Worm (Caenorhabditis elegans): ENCODE data around the gene Y73B3A.8.
"Not testable (repeated sequence)": the region's sequence is repeated elsewhere in the genome, so short reads cannot be mapped to it uniquely, and the experiment has no call there.

DNA sequence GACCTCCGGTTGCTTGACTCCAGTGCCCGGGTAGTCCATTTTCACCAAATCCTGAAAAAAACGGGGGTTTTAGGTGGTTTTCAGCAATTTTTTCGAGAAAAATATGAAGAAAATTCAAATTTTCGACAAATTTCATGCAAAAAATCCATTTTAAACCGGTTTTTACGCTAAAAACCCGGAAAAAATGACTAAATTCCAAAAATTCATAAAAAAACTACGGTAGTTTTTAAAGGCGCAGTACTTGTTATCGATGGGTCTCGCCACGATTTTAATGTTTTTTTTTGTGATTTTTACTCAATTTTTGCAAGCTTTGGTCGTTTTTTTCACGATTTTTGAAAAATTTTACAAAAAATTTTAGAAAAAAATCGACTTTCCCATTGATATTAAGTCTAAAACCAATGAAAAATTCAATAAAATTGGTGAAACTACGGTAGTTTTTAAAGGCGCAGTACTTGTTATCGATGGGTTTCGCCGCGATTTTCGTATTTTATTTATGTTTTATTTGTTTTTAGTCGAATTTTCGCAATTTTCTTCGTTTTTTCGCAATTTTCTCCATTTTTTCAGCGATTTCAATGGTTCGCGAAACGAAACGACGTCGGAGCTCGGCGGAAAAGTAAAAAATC is 41.2 kb upstream of the Y73B3A.8 start, which contains the start of the genes T08D2.6 and chkr-1:
- TF ChIP-seq ama-1 (optimal IDR thresholded peaks at IDR 0.05); aly-1 (tag; optimal IDR thresholded peaks at IDR 0.05); scrt-1 (GFP tag; IDR thresholded peaks at IDR 0.05); hmbx-1 (tag; optimal IDR thresholded peaks at IDR 0.05); tbx-37 (GFP tag; conservative IDR thresholded peaks at IDR 0.05); ets-7 (tag; optimal IDR thresholded peaks at IDR 0.05); B0310.2 (tag; optimal IDR thresholded peaks at IDR 0.05); flt-1 (GFP tag; IDR thresholded peaks at IDR 0.05); sea-1 (GFP tag; conservative IDR thresholded peaks at IDR 0.05); tra-4 (tag; optimal IDR thresholded peaks at IDR 0.05); ceh-36 (tag; optimal IDR thresholded peaks at IDR 0.05); hmg-4 (GFP tag; optimal IDR thresholded peaks at IDR 0.05); hnd-1 (tag; optimal IDR thresholded peaks at IDR 0.05); tbx-11 (GFP tag; IDR thresholded peaks at IDR 0.05): not testable (repeated sequence)
